Fruit fly (Drosophila melanogaster) whole organism, embryonic: ENCODE results near the gene Cyp12a5.

Experiments
- Awh ChIP-seq: fragments of 200-800 bp; sonication (Bioruptor generic); IDR thresholded peaks from 2 replicates; pipeline ENCODE4, ENCODE4 v1.3.6; 2022; ENCODE audit warnings: missing biosample characterization, missing genetic modification characterization
- Bgb ChIP-seq: fragments of 200-800 bp; sonication (Bioruptor generic); IDR thresholded peaks from 2 replicates; pipeline ENCODE4 v1.3.6; 2022; ENCODE audit warnings: missing biosample characterization, missing genetic modification characterization; ENCODE audit not compliant: partially characterized antibody
- Blimp-1 ChIP-seq: fragments of 200-800 bp; sonication (Bioruptor generic); optimal IDR thresholded peaks from 3 replicates; lab custom pipeline; 2018; ENCODE audit warnings: missing biosample characterization, missing genetic modification characterization, mild to moderate bottlenecking, moderate library complexity, missing genetic modification reagents
- BtbVII ChIP-seq: fragments of 200-800 bp; sonication (Bioruptor generic); optimal IDR thresholded peaks from 3 replicates; lab custom pipeline; 2017; ENCODE audit warnings: missing biosample characterization, mild to moderate bottlenecking, missing genetic modification characterization
- CG10431 ChIP-seq: fragments of 200-800 bp; sonication (Bioruptor generic); optimal IDR thresholded peaks from 3 replicates; lab custom pipeline; 2018; ENCODE audit warnings: missing biosample characterization, mild to moderate bottlenecking, missing genetic modification characterization
- CG10565 ChIP-seq: fragments of 200-800 bp; sonication (Bioruptor generic); optimal IDR thresholded peaks from 3 replicates; lab custom pipeline; 2016; ENCODE audit warnings: missing biosample characterization, mild to moderate bottlenecking, missing genetic modification characterization
- CG12071 ChIP-seq: fragments of 200-800 bp; sonication (Bioruptor generic); optimal IDR thresholded peaks from 3 replicates; lab custom pipeline; 2018; ENCODE audit warnings: missing biosample characterization, mild to moderate bottlenecking, missing genetic modification characterization
- CG1233 ChIP-seq: fragments of 200-800 bp; sonication (Bioruptor generic); optimal IDR thresholded peaks from 4 replicates; lab custom pipeline; 2018; ENCODE audit warnings: missing biosample characterization, mild to moderate bottlenecking, missing genetic modification characterization
- CG13624 ChIP-seq: fragments of 200-800 bp; sonication (Bioruptor generic); optimal IDR thresholded peaks from 2 replicates; lab custom pipeline; 2016; ENCODE audit warnings: missing biosample characterization, missing genetic modification characterization
- CG14965 ChIP-seq: fragments of 200-800 bp; sonication (Bioruptor generic); optimal IDR thresholded peaks from 2 replicates; lab custom pipeline; 2016; ENCODE audit warnings: missing biosample characterization, missing genetic modification characterization, borderline replicate concordance
- CG16779 ChIP-seq: fragments of 200-800 bp; sonication (Bioruptor generic); IDR thresholded peaks from 2 replicates; pipeline ENCODE4 v1.3.6; 2022; ENCODE audit warnings: missing biosample characterization, missing genetic modification characterization
- CG31224 ChIP-seq: fragments of 200-800 bp; sonication (Bioruptor generic); IDR thresholded peaks from 2 replicates; pipeline ENCODE4 v1.3.6; 2022; ENCODE audit warnings: missing biosample characterization, missing genetic modification characterization
- CG32532 ChIP-seq: fragments of 200-800 bp; sonication (Bioruptor generic); IDR thresholded peaks from 2 replicates; pipeline ENCODE4 v1.3.6; 2022; ENCODE audit warnings: missing biosample characterization, missing genetic modification characterization
- CG34224 ChIP-seq: fragments of 200-800 bp; sonication (Bioruptor generic); IDR thresholded peaks from 3 replicates; pipeline ENCODE4 v1.3.6; 2022; ENCODE audit warnings: missing biosample characterization, missing genetic modification characterization; ENCODE audit not compliant: partially characterized antibody
- CG3995 ChIP-seq: fragments of 200-800 bp; sonication (Bioruptor generic); optimal IDR thresholded peaks from 3 replicates; lab custom pipeline; 2016; ENCODE audit warnings: missing biosample characterization, missing genetic modification characterization
- CG4424 ChIP-seq: fragments of 200-800 bp; sonication (Bioruptor generic); optimal IDR thresholded peaks from 3 replicates; lab custom pipeline; 2016; ENCODE audit warnings: missing biosample characterization, missing genetic modification characterization
- CG7556 ChIP-seq: fragments of 200-800 bp; sonication (Bioruptor generic); optimal IDR thresholded peaks from 2 replicates; lab custom pipeline; 2017; ENCODE audit warnings: missing biosample characterization, mild to moderate bottlenecking, missing genetic modification characterization
- CG8478 ChIP-seq: fragments of >200 bp; optimal IDR thresholded peaks from 2 replicates; lab custom pipeline; 2018
- CG9215 ChIP-seq: fragments of 200-800 bp; sonication (Bioruptor generic); IDR thresholded peaks from 2 replicates; pipeline ENCODE4 v1.3.6; 2022; ENCODE audit warnings: missing biosample characterization, missing genetic modification characterization
- Dad ChIP-seq: fragments of 200-800 bp; sonication (Bioruptor generic); optimal IDR thresholded peaks from 3 replicates; lab custom pipeline; 2016; ENCODE audit warnings: missing biosample characterization, missing genetic modification characterization
- Drgx ChIP-seq: fragments of 200-800 bp; sonication (Bioruptor generic); IDR thresholded peaks from 2 replicates; pipeline ENCODE4 v1.3.6; 2022; ENCODE audit warnings: missing biosample characterization, missing genetic modification characterization
- E2f2 ChIP-seq: fragments of 200-800 bp; sonication (Bioruptor generic); IDR thresholded peaks from 2 replicates; pipeline ENCODE4 v1.3.6; 2022; ENCODE audit warnings: missing biosample characterization, missing genetic modification characterization
- Ets65A ChIP-seq: fragments of 200-800 bp; sonication (Bioruptor generic); peaks from one replicate; lab custom pipeline; 2016; ENCODE audit warnings: missing biosample characterization, missing genetic modification characterization
- Gug ChIP-seq: fragments of 200-800 bp; sonication (Bioruptor generic); IDR thresholded peaks from 4 replicates; pipeline ENCODE4 v1.3.6; 2022; ENCODE audit warnings: missing biosample characterization, missing genetic modification characterization
- H2.0 ChIP-seq: fragments of 200-800 bp; sonication (Bioruptor generic); IDR thresholded peaks from 2 replicates; pipeline ENCODE4 v1.3.6; 2022; ENCODE audit warnings: missing biosample characterization, missing genetic modification characterization
- Hr39 ChIP-seq: fragments of >200 bp; optimal IDR thresholded peaks from 2 replicates; lab custom pipeline; 2017
- MBD-R2 ChIP-seq: fragments of 200-800 bp; sonication (Bioruptor generic); IDR thresholded peaks from 2 replicates; pipeline ENCODE4 v1.3.6; 2022; ENCODE audit warnings: missing biosample characterization, missing genetic modification characterization
- Rfx ChIP-seq: fragments of 200-800 bp; sonication (Bioruptor generic); IDR thresholded peaks from 2 replicates; pipeline ENCODE4 v1.3.6; 2022; ENCODE audit warnings: missing biosample characterization, missing genetic modification characterization
- Side ChIP-seq: fragments of 200-800 bp; sonication (Bioruptor generic); optimal IDR thresholded peaks from 2 replicates; lab custom pipeline; 2016; ENCODE audit warnings: missing biosample characterization, missing genetic modification characterization
- da ChIP-seq: fragments of 200-800 bp; sonication (Bioruptor generic); optimal IDR thresholded peaks from 2 replicates; lab custom pipeline; 2016; ENCODE audit warnings: missing biosample characterization, missing genetic modification characterization
- danr ChIP-seq: fragments of 200-800 bp; sonication (Bioruptor generic); IDR thresholded peaks from 2 replicates; pipeline ENCODE4 v1.3.6; 2022; ENCODE audit warnings: missing biosample characterization, missing genetic modification characterization
- ftz-f1 ChIP-seq: fragments of 200-800 bp; sonication (Bioruptor generic); optimal IDR thresholded peaks from 2 replicates; lab custom pipeline; 2016; ENCODE audit warnings: missing biosample characterization, missing genetic modification characterization
- gsb-n ChIP-seq: fragments of 200-800 bp; sonication (Bioruptor generic); optimal IDR thresholded peaks from 3 replicates; lab custom pipeline; 2018; ENCODE audit warnings: missing biosample characterization, mild to moderate bottlenecking, missing genetic modification characterization
- hbn ChIP-seq: fragments of 200-800 bp; sonication (Bioruptor generic); IDR thresholded peaks from 2 replicates; pipeline ENCODE4 v1.3.6; 2022; ENCODE audit warnings: missing biosample characterization, missing genetic modification characterization; ENCODE audit not compliant: partially characterized antibody
- ind ChIP-seq: fragments of 200-800 bp; sonication (Bioruptor generic); optimal IDR thresholded peaks from 3 replicates; lab custom pipeline; 2016; ENCODE audit warnings: missing biosample characterization, missing genetic modification characterization
- jumu ChIP-seq: fragments of 200-800 bp; sonication (Bioruptor generic); optimal IDR thresholded peaks from 3 replicates; lab custom pipeline; 2016; ENCODE audit warnings: missing biosample characterization, missing genetic modification characterization
- lilli ChIP-seq: fragments of 200-800 bp; sonication (Bioruptor generic); optimal IDR thresholded peaks from 3 replicates; lab custom pipeline; 2016; ENCODE audit warnings: missing biosample characterization, missing genetic modification characterization
- lov ChIP-seq, 2 experiments: fragments of 200-800 bp in 1 of 2; fragments of >200 bp in 1 of 2; sonication (Bioruptor generic) in 1 of 2; IDR thresholded peaks in 1 of 2; optimal IDR thresholded peaks in 1 of 2; 2 replicates in 1 of 2; 3 replicates in 1 of 2; pipeline versions ENCODE4 v1.3.6 to Lab custom; 2017 to 2022; ENCODE audit warnings: missing biosample characterization in 1 of 2, missing genetic modification characterization in 1 of 2
- onecut ChIP-seq: fragments of 200-800 bp; sonication (Bioruptor generic); IDR thresholded peaks from 2 replicates; pipeline ENCODE4 v1.3.6; 2022; ENCODE audit warnings: missing biosample characterization, missing genetic modification characterization
- pan ChIP-seq, 4 experiments: fragments of >200 bp in 3 of 4; fragments of 200-800 bp in 1 of 4; sonication (Bioruptor generic) in 1 of 4; optimal IDR thresholded peaks in 3 of 4; IDR thresholded peaks in 1 of 4; 2 replicates each; pipeline versions ENCODE4 v1.3.6 to Lab custom; 2017 to 2022; ENCODE audit warnings: missing biosample characterization in 2 of 4, missing genetic modification characterization in 2 of 4, mixed read lengths in 1 of 4
- ranshi ChIP-seq: fragments of 200-800 bp; sonication (Bioruptor generic); IDR thresholded peaks from 2 replicates; pipeline ENCODE4 v1.3.6; 2022; ENCODE audit warnings: missing biosample characterization, missing genetic modification characterization
- salm ChIP-seq: fragments of 200-800 bp; sonication (Bioruptor generic); optimal IDR thresholded peaks from 2 replicates; lab custom pipeline; 2018; ENCODE audit warnings: missing biosample characterization, mild to moderate bottlenecking, missing genetic modification characterization
- sd ChIP-seq: fragments of 200-800 bp; sonication (Bioruptor generic); optimal IDR thresholded peaks from 3 replicates; lab custom pipeline; 2018; ENCODE audit warnings: missing biosample characterization, mild to moderate bottlenecking, missing genetic modification characterization, moderate library complexity
- sqz ChIP-seq: fragments of 200-800 bp; sonication (Bioruptor generic); optimal IDR thresholded peaks from 3 replicates; lab custom pipeline; 2018; ENCODE audit warnings: missing biosample characterization, mild to moderate bottlenecking, missing genetic modification characterization
- sr ChIP-seq: fragments of 200-800 bp; sonication (Bioruptor generic); IDR thresholded peaks from 3 replicates; pipeline ENCODE4 v1.3.6; 2022; ENCODE audit warnings: missing biosample characterization, missing genetic modification characterization
- sug ChIP-seq: fragments of 200-800 bp; optimal IDR thresholded peaks from 2 replicates; lab custom pipeline; 2019; ENCODE audit warnings: missing biosample characterization, mild to moderate bottlenecking, missing genetic modification characterization, moderate library complexity
- tio ChIP-seq: fragments of 200-800 bp; sonication (Bioruptor generic); optimal IDR thresholded peaks from 2 replicates; lab custom pipeline; 2017; ENCODE audit warnings: missing biosample characterization, missing genetic modification characterization, inconsistent platforms
- vnd ChIP-seq: fragments of 200-800 bp; sonication (Bioruptor generic); IDR thresholded peaks from 3 replicates; pipeline ENCODE4 v1.3.6; 2022; ENCODE audit warnings: missing biosample characterization, missing genetic modification characterization; ENCODE audit not compliant: partially characterized antibody

Cyp12a5 gene

DNA sequence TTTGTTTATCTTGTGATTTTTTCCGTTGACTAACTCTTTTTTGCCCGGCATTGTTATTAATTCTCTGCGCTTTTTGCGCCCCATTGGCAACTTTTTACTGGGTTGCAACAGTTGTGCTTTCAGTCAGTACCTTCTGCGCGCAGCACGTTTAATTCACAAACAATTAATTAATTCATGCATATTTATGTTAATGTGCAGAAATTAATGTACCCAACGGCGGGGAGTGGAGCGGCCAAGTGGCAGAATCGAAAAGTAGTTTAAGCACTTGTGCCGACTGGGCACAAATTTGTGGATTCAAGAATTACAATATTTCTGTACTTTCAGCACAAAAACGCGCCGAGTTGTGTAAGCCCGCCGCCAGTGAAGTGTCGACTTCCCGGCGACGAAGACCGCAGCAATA, 35.1 kb downstream of the Cyp12a5 start:
- TF ChIP-seq CG34224 (GFP tag; lab: Robert Waterston, UW): no peak
- TF ChIP-seq ranshi (GFP tag; lab: Robert Waterston, UW): no peak
- 0 out of 2 replicates have a peak, but pooled peaks have one; percentile 6 for TF ChIP-seq E2f2 (GFP tag; lab: Robert Waterston, UW)
- TF ChIP-seq MBD-R2 (GFP tag; lab: Robert Waterston, UW): no peak
- peak; percentile 60 for TF ChIP-seq Ets65A (GFP tag; lab: Kevin White, UChicago)

DNA sequence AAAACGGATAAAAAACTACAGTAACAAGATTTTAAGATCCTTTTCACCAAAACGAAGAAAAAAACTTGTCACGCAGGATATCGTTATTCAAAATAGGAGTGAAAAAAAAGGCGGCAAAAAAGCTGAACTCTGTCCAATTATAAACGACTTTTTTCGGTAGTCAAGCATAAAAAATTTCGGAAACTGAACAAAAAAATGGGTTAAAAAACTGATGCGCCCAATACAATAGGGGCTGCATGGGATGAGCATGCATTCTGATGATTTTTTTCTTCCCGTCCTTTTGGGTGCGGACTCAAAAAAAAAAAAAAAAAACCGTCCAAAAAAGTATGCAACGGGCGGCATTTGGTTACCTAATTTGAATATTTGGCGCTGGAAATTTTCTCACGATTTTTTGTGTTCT, 42.1 kb downstream of the Cyp12a5 start:
- no peak for TF ChIP-seq onecut (GFP tag; lab: Robert Waterston, UW)
- peak; percentile 95 for TF ChIP-seq sqz
- no peak for TF ChIP-seq Drgx
- TF ChIP-seq tio (GFP tag; lab: Kevin White, UChicago): no peak
- TF ChIP-seq pan (optimal IDR thresholded peaks at IDR 0.05; lab: Kevin White, UChicago): no peak
- TF ChIP-seq pan (GFP tag; optimal IDR thresholded peaks at IDR 0.05 in 1 of 2, IDR thresholded peaks at IDR 0.05 in 1 of 2): no peak
- no peak for TF ChIP-seq Gug (GFP tag; lab: Robert Waterston, UW)
- no peak for TF ChIP-seq vnd (GFP tag; lab: Robert Waterston, UW)
- no peak for TF ChIP-seq lilli (GFP tag; lab: Kevin White, UChicago)
- no peak for TF ChIP-seq CG14965 (GFP tag; lab: Kevin White, UChicago)

DNA sequence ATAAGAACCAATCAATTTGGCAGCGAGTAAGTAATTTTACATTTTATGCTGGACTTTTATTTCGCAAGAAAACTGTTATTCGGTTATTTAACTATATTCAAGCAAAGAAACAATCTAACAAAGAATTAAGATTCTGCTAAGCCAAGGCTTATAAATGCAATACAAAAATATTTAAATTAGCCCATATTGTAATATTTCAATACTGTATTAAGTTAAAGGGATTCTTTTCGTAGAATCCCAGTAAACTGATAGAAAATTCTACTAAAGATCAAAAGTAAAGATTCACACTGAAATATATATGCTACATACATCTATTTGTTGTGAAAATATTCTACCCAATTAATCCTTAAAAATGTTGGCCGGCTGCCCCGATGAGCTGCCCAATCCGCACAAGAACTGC, 44.3 kb downstream of the Cyp12a5 start, which contains the start of gene CG14282:
CG14282 (plus strand) TSS at position 301 of the 400 bp plus-strand sequence.
- TF ChIP-seq Hr39 (no peak), CG8478 (lab: Kevin White, UChicago) (no peak), CG10565 (no peak), lov (optimal IDR thresholded peaks at IDR 0.05; lab: Kevin White, UChicago) (no peak), lov (GFP tag; IDR thresholded peaks at IDR 0.05; lab: Robert Waterston, UW) (no peak), jumu (no peak), CG1233 (no peak), CG12071 (GFP tag; lab: Kevin White, UChicago) (no peak), hbn (GFP tag; lab: Robert Waterston, UW) (no peak), sug (tag; lab: Kevin White, UChicago) (no peak), sr (no peak), Bgb (GFP tag; lab: Robert Waterston, UW) (no peak), da (GFP tag; lab: Kevin White, UChicago) (no peak), BtbVII (GFP tag; lab: Kevin White, UChicago) (no peak), H2.0 (GFP tag; lab: Robert Waterston, UW) (no peak), Side (no peak), sqz (no peak), ftz-f1 (no peak), Rfx (GFP tag; lab: Robert Waterston, UW) (no peak), CG9215 (GFP tag; lab: Robert Waterston, UW) (no peak)

- TF ChIP-seq CG10431 (GFP tag; lab: Kevin White, UChicago): no peak
- no peak for TF ChIP-seq danr
- TF ChIP-seq ind (GFP tag; lab: Kevin White, UChicago): no peak
- peak; percentile 15 for TF ChIP-seq sd
- peak; percentile 27 for TF ChIP-seq Blimp-1
- TF ChIP-seq CG7556 (GFP tag; lab: Kevin White, UChicago): no peak
- no peak for TF ChIP-seq Awh (GFP tag; lab: Robert Waterston, UW)
- TF ChIP-seq CG32532 (GFP tag; lab: Robert Waterston, UW): peak; percentile 70
- TF ChIP-seq Dad: peak; percentile 32
- no peak for TF ChIP-seq CG4424 (GFP tag; lab: Kevin White, UChicago)
- no peak for TF ChIP-seq CG16779 (GFP tag; lab: Robert Waterston, UW)
- TF ChIP-seq CG13624: peak; percentile 67
- TF ChIP-seq CG31224 (GFP tag; lab: Robert Waterston, UW): peak; percentile 42; the same call in 1 of the 2 replicates
- TF ChIP-seq salm (tag; lab: Kevin White, UChicago): no peak
- no peak for TF ChIP-seq gsb-n (tag; lab: Kevin White, UChicago)
- TF ChIP-seq CG3995 (GFP tag; lab: Kevin White, UChicago): peak; percentile 87
Measured at dm6 chr3R:19180263-19180893, 47.9 kb downstream of the Cyp12a5 start, which contains the start of the genes CG5555 and myd. Gene CG5555 (minus strand): TSS chr3R:19180538. Gene myd (plus strand): TSS chr3R:19180659.
